Worm (Caenorhabditis elegans) whole organism, L2 larva: ENCODE results near the gene Y53C12A.8.

Experiments
- F13H6.1 ChIP-seq: sonication (generic microtip); optimal IDR thresholded peaks from 2 replicates; lab custom pipeline; 2016; ENCODE audit warnings: missing genetic modification characterization, missing compliant biosample characterization
- ama-1 ChIP-seq: fragments of 150-350 bp; optimal IDR thresholded peaks from 2 replicates; lab custom pipeline; 2018; ENCODE audit warnings: inconsistent platforms
- elt-3 ChIP-seq: sonication (generic microtip); optimal IDR thresholded peaks from 2 replicates; lab custom pipeline; 2017; ENCODE audit warnings: missing biosample characterization, missing genetic modification characterization
- fos-1 ChIP-seq: fragments of 150-350 bp; optimal IDR thresholded peaks from 2 replicates; lab custom pipeline; 2014; ENCODE audit warnings: missing biosample characterization, missing genetic modification characterization

DNA sequence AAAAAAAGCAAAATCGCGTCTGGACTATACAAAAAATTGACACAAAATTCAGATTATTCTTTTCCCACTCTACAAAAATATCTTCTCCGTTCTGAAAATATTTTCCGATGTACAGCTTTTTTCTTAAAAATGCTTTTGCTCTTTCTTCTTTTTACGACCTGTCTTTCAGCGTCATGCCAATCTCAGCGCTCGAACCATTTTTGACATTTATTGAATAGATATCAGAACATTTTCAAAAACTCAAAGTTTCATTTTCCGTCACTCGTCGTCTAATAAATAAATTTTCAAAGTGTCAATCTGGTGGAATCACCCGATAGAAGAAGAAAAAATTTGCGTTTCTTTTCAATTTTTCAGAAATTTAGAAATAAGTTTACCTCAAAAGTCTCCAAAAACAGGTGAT lies 41.1 kb upstream of the Y53C12A.8 start:
- TF ChIP-seq ama-1 (lab: Kevin White, UChicago) (no peak), elt-3 (tag; lab: Kevin White, UChicago) (no peak), F13H6.1 (tag; lab: Kevin White, UChicago) (no peak), fos-1 (tag; lab: Kevin White, UChicago) (no peak)
